Fruit fly (Drosophila melanogaster) whole organism, wandering third instar larva: ENCODE results near the gene Claspin.

ENCODE experiments used
- Abd-B ChIP-seq: fragments of >200 bp; optimal IDR thresholded peaks from 2 replicates; lab custom pipeline; 2017; ENCODE audit warnings: missing biosample characterization, missing genetic modification characterization
- CG32264 ChIP-seq: fragments of 200-800 bp; sonication (Bioruptor generic); optimal IDR thresholded peaks from 2 replicates; lab custom pipeline; 2016; ENCODE audit warnings: missing biosample characterization, missing genetic modification characterization
- CG9705 ChIP-seq: fragments of 200-800 bp; sonication (Bioruptor generic); optimal IDR thresholded peaks from 2 replicates; lab custom pipeline; 2018; ENCODE audit warnings: missing biosample characterization, mild to moderate bottlenecking, missing genetic modification characterization
- CrebA ChIP-seq: fragments of 200-800 bp; sonication (Bioruptor generic); optimal IDR thresholded peaks from 2 replicates; lab custom pipeline; 2016; ENCODE audit warnings: missing biosample characterization, mild to moderate bottlenecking, missing genetic modification characterization, borderline replicate concordance
- Dfd ChIP-seq: fragments of >200 bp; optimal IDR thresholded peaks from 2 replicates; lab custom pipeline; 2017; ENCODE audit warnings: missing biosample characterization, missing genetic modification characterization
- Dif ChIP-seq: fragments of 200-275, 200-300 bp; sonication (Bioruptor generic); optimal IDR thresholded peaks from 2 replicates; lab custom pipeline; 2018; ENCODE audit warnings: missing biosample characterization, missing genetic modification characterization; ENCODE audit not compliant: partially characterized antibody
- GATAd ChIP-seq: sonication (Bioruptor generic); optimal IDR thresholded peaks from 2 replicates; lab custom pipeline; 2016; ENCODE audit warnings: missing biosample characterization, missing genetic modification characterization
- HLH106 ChIP-seq: fragments of 200-800 bp; optimal IDR thresholded peaks from 3 replicates; lab custom pipeline; 2019; ENCODE audit warnings: missing biosample characterization, mild to moderate bottlenecking, missing genetic modification characterization, moderate library complexity
- Hnf4 ChIP-seq: fragments of 200-800 bp; sonication (Bioruptor generic); optimal IDR thresholded peaks from 2 replicates; lab custom pipeline; 2016; ENCODE audit warnings: missing biosample characterization, mild to moderate bottlenecking, missing genetic modification characterization
- Hr78 ChIP-seq: fragments of >200 bp; optimal IDR thresholded peaks from 2 replicates; lab custom pipeline; 2017; ENCODE audit warnings: missing biosample characterization, missing genetic modification characterization
- Hr83 ChIP-seq: fragments of 200-300 bp; sonication (Bioruptor generic); optimal IDR thresholded peaks from 2 replicates; lab custom pipeline; 2016; ENCODE audit warnings: missing biosample characterization, mild to moderate bottlenecking, missing genetic modification characterization, moderate library complexity; ENCODE audit not compliant: poor library complexity, severe bottlenecking
- Jra ChIP-seq: sonication (Bioruptor generic); optimal IDR thresholded peaks from 2 replicates; lab custom pipeline; 2016; ENCODE audit warnings: missing biosample characterization, missing genetic modification characterization
- Mio ChIP-seq: sonication (Bioruptor generic); optimal IDR thresholded peaks from 2 replicates; lab custom pipeline; 2016; ENCODE audit warnings: missing biosample characterization, missing genetic modification characterization
- Myc ChIP-seq: fragments of >200 bp; optimal IDR thresholded peaks from 2 replicates; lab custom pipeline; 2017
- N ChIP-seq: fragments of >200 bp; optimal IDR thresholded peaks from 2 replicates; lab custom pipeline; 2018; ENCODE audit warnings: missing biosample characterization, missing external identifiers, missing genetic modification characterization
- OdsH ChIP-seq: fragments of 200-800 bp; sonication (Bioruptor generic); optimal IDR thresholded peaks from 2 replicates; lab custom pipeline; 2016; ENCODE audit warnings: missing biosample characterization, mild to moderate bottlenecking, missing genetic modification characterization
- Rel ChIP-seq, 2 experiments: fragments of 200-800 bp; sonication (Bioruptor generic) in 1 of 2; optimal IDR thresholded peaks; 2 replicates in 1 of 2; 3 replicates in 1 of 2; lab custom pipeline; 2016 to 2019; ENCODE audit warnings: mild to moderate bottlenecking in 2 of 2, missing biosample characterization in 2 of 2, missing genetic modification characterization in 2 of 2, moderate library complexity in 1 of 2
- Sp1 ChIP-seq: fragments of 200-800 bp; sonication (Bioruptor generic); optimal IDR thresholded peaks from 3 replicates; lab custom pipeline; 2019; ENCODE audit warnings: missing biosample characterization, mild to moderate bottlenecking, missing genetic modification characterization, moderate library complexity
- Vsx2 ChIP-seq: fragments of 200-300, 225-300 bp; sonication (Bioruptor generic); optimal IDR thresholded peaks from 2 replicates; lab custom pipeline; 2018; ENCODE audit warnings: missing biosample characterization, missing genetic modification characterization; ENCODE audit not compliant: partially characterized antibody
- br ChIP-seq: fragments of 200-800 bp; sonication (Bioruptor generic); optimal IDR thresholded peaks from 2 replicates; lab custom pipeline; 2016; ENCODE audit warnings: missing biosample characterization, missing genetic modification characterization
- brk ChIP-seq: fragments of 200-800 bp; sonication (Bioruptor generic); optimal IDR thresholded peaks from 2 replicates; lab custom pipeline; 2016; ENCODE audit warnings: missing biosample characterization, mild to moderate bottlenecking, missing genetic modification characterization
- dl ChIP-seq, 2 experiments: fragments of 175-275, 200-275 bp in 1 of 2; fragments of 200-275 bp in 1 of 2; sonication (Bioruptor generic); optimal IDR thresholded peaks; lab custom pipeline; 2018; ENCODE audit warnings: mild to moderate bottlenecking in 2 of 2, missing biosample characterization in 2 of 2, missing genetic modification characterization in 2 of 2, moderate library complexity in 2 of 2; ENCODE audit not compliant: partially characterized antibody in 2 of 2, insufficient read depth in 1 of 2
- dmrt93B ChIP-seq: fragments of 200-800 bp; sonication (Bioruptor generic); optimal IDR thresholded peaks from 2 replicates; lab custom pipeline; 2018; ENCODE audit warnings: missing biosample characterization, mild to moderate bottlenecking, missing genetic modification characterization
- dsf ChIP-seq: sonication (Bioruptor generic); optimal IDR thresholded peaks from 2 replicates; lab custom pipeline; 2016; ENCODE audit warnings: missing biosample characterization, missing genetic modification characterization, borderline replicate concordance
- ey ChIP-seq: fragments of 200-800 bp; sonication (Bioruptor generic); optimal IDR thresholded peaks from 2 replicates; lab custom pipeline; 2016; ENCODE audit warnings: missing biosample characterization, missing genetic modification characterization
- foxo ChIP-seq, 2 experiments: fragments of 200-800 bp; sonication (Bioruptor generic); optimal IDR thresholded peaks; 2 replicates in 1 of 2; 3 replicates in 1 of 2; lab custom pipeline; 2016 to 2017; ENCODE audit warnings: missing biosample characterization in 2 of 2, missing genetic modification characterization in 2 of 2
- fru ChIP-seq: fragments of 200-800 bp; sonication (Bioruptor generic); optimal IDR thresholded peaks from 3 replicates; lab custom pipeline; 2016; ENCODE audit warnings: missing biosample characterization, mild to moderate bottlenecking, missing genetic modification characterization
- h ChIP-seq: fragments of 200-800 bp; sonication (Bioruptor generic); optimal IDR thresholded peaks from 3 replicates; lab custom pipeline; 2016; ENCODE audit warnings: missing biosample characterization, mild to moderate bottlenecking, missing genetic modification characterization
- jim ChIP-seq: fragments of 175-275, 200-325 bp; sonication (Bioruptor generic); optimal IDR thresholded peaks from 2 replicates; lab custom pipeline; 2016; ENCODE audit warnings: missing biosample characterization, mild to moderate bottlenecking, missing genetic modification characterization
- lola ChIP-seq: fragments of >200 bp; optimal IDR thresholded peaks from 2 replicates; lab custom pipeline; 2017; ENCODE audit warnings: missing biosample characterization, missing genetic modification characterization
- pan ChIP-seq: fragments of >200 bp; optimal IDR thresholded peaks from 2 replicates; lab custom pipeline; 2017
- psq ChIP-seq: fragments of 200-800 bp; sonication (Bioruptor generic); optimal IDR thresholded peaks from 3 replicates; lab custom pipeline; 2017; ENCODE audit warnings: missing biosample characterization, mild to moderate bottlenecking, missing genetic modification characterization, moderate library complexity
- rgr ChIP-seq: fragments of 200-800 bp; sonication (Bioruptor generic); optimal IDR thresholded peaks from 3 replicates; lab custom pipeline; 2016; ENCODE audit warnings: missing biosample characterization, mild to moderate bottlenecking, missing genetic modification characterization
- sage ChIP-seq: fragments of 200-800 bp; sonication (Bioruptor generic); optimal IDR thresholded peaks from 2 replicates; lab custom pipeline; 2016; ENCODE audit warnings: missing biosample characterization, mild to moderate bottlenecking, missing genetic modification characterization
- sv ChIP-seq: fragments of 200-800 bp; sonication (Bioruptor generic); optimal IDR thresholded peaks from 3 replicates; lab custom pipeline; 2016; ENCODE audit warnings: missing biosample characterization, missing genetic modification characterization
- tai ChIP-seq: sonication (Bioruptor generic); optimal IDR thresholded peaks from 2 replicates; lab custom pipeline; 2016; ENCODE audit warnings: missing biosample characterization, missing genetic modification characterization
- usp ChIP-seq: fragments of >200 bp; optimal IDR thresholded peaks from 2 replicates; lab custom pipeline; 2017; ENCODE audit warnings: missing biosample characterization, missing genetic modification characterization
- woc ChIP-seq: sonication (Bioruptor generic); optimal IDR thresholded peaks from 2 replicates; lab custom pipeline; 2016; ENCODE audit warnings: missing biosample characterization, mild to moderate bottlenecking, missing genetic modification characterization

Claspin gene

dm6 chr3L:4264963-4265362 lies 48.3 kb upstream of the Claspin start:
- TF ChIP-seq CrebA (no peak), psq (GFP tag; lab: Kevin White, UChicago) (no peak)

DNA sequence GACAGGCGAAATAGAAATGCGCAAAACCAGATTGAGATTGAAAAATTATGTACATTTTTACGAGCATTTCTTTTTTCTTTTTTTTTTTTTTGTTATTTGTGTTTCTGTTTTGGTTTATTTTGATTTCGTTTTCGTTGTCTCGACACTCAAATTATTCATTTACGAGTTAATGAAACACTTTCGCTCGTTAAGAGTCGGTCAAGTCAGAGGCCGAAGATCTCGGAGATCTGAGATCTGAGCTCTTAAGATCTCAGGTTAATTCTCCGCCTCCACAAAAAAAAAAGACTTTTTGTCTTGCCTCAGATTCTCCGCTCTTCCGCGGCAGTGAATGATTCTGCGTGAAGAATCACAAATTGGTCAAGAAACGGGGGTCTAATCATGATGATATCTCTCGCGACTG lies 47.4 kb upstream of the Claspin start:
- no peak for TF ChIP-seq h (GFP tag; lab: Kevin White, UChicago)
- TF ChIP-seq Mio (GFP tag; lab: Kevin White, UChicago): no peak
- no peak for TF ChIP-seq ey
- TF ChIP-seq Hr78: no peak
- TF ChIP-seq brk (GFP tag; lab: Kevin White, UChicago): no peak
- TF ChIP-seq N (GFP tag; lab: Kevin White, UChicago): no peak
- no peak for TF ChIP-seq Hr83 (GFP tag; lab: Kevin White, UChicago)
- no peak for TF ChIP-seq GATAd
- no peak for TF ChIP-seq dl (GFP tag; optimal IDR thresholded peaks at IDR 0.05; lab: Kevin White, UChicago; ENCODE audit: insufficient read depth in 1 of 2, partially characterized antibody in 2 of 2)
- no peak for TF ChIP-seq rgr (GFP tag; lab: Kevin White, UChicago)
- no peak for TF ChIP-seq sv (GFP tag; lab: Kevin White, UChicago)
- no peak for TF ChIP-seq usp (GFP tag; lab: Kevin White, UChicago)
- no peak for TF ChIP-seq CrebA
- TF ChIP-seq woc (GFP tag; lab: Kevin White, UChicago): no peak
- TF ChIP-seq br (GFP tag; lab: Kevin White, UChicago): no peak
- TF ChIP-seq sage (GFP tag; lab: Kevin White, UChicago): no peak
- TF ChIP-seq Vsx2 (GFP tag; lab: Kevin White, UChicago): no peak
- no peak for TF ChIP-seq tai (GFP tag; lab: Kevin White, UChicago)

DNA sequence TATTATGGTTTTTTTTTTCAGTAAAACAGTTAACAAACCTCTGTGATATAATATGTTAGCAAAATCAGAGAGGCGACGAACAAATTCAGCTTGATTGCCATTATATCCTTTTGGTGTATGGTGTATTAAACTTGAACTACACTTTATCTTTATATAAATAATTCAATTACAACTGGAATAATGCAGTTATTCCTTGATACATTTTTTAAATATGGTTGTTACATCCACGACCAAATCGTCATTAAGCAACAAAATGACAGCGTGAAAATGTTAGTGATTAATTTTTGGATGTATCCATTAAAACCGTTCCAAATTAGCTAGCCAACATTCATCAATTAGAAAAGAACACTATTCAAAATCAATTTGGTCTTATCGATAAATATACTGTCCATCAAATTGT lies 45.9 kb upstream of the Claspin start, which contains the start of gene CG33764:
CG33764 (minus strand) TSS at position 101 of the 400 bp plus-strand sequence.
- no peak for TF ChIP-seq jim (GFP tag; lab: Kevin White, UChicago)

DNA sequence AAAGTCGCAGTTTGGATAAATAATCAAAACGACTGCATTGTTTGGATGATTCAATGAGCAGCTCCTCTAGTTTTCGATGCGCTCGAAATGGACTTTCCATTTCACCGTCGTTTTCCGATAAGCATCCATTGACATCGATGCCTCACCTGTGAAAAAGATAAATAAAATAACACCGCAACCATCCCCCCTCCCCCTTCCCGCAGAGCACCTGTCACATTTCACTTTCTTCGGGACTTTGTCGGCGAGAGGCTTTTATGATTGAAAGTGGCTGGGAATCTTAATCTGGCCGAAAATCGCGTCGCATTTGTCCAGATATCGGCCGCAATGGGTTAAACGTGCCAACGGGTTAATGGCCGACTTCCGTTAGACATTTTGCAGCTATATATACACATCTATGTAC lies 44.1 kb upstream of the Claspin start:
- TF ChIP-seq foxo (GFP tag; optimal IDR thresholded peaks at IDR 0.05; lab: Kevin White, UChicago) (no peak), Sp1 (GFP tag; lab: Kevin White, UChicago) (no peak), GATAd (no peak), Hr83 (GFP tag; lab: Kevin White, UChicago) (no peak), ey (no peak), jim (GFP tag; lab: Kevin White, UChicago) (no peak), pan (no peak), fru (no peak), Abd-B (no peak)
- TF ChIP-seq, all 38 proteins: peak for 0

DNA sequence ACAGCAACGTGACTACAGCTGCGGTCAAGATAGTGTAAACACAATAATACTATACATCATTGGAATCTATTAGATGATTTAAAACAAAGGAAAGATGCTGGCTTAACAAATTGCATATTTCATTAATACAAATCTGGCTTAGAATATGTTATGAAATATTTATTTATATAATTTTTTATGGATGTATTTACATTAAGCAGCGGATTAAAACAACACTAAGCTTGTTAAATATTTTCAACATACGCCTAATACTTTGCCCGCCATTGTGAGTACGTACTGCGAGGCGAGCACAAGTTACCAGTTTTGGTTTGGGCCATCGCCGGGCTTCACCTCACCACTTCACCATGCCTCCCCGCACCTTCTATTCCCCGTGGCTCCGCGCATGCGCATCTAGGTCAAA lies 43.4 kb upstream of the Claspin start:
- no peak for TF ChIP-seq dl (GFP tag; optimal IDR thresholded peaks at IDR 0.05; lab: Kevin White, UChicago; ENCODE audit: insufficient read depth in 1 of 2, partially characterized antibody in 2 of 2)
- TF ChIP-seq dsf: no peak
- TF ChIP-seq lola (GFP tag; lab: Kevin White, UChicago): no peak
- TF ChIP-seq rgr (GFP tag; lab: Kevin White, UChicago): peak; percentile 79
- TF ChIP-seq foxo (GFP tag; optimal IDR thresholded peaks at IDR 0.05; lab: Kevin White, UChicago): peak in 1 of 2 experiments; percentile 86
- peak; percentile 71 for TF ChIP-seq fru
- no peak for TF ChIP-seq Abd-B
- TF ChIP-seq Vsx2 (GFP tag; lab: Kevin White, UChicago): no peak
- TF ChIP-seq usp (GFP tag; lab: Kevin White, UChicago): no peak
- no peak for TF ChIP-seq GATAd
- TF ChIP-seq N (GFP tag; lab: Kevin White, UChicago): no peak
- TF ChIP-seq Hnf4 (GFP tag; lab: Kevin White, UChicago): peak; percentile 52
- TF ChIP-seq Mio (GFP tag; lab: Kevin White, UChicago): no peak
- TF ChIP-seq woc (GFP tag; lab: Kevin White, UChicago): peak; percentile 53
- peak; percentile 47 for TF ChIP-seq sage (GFP tag; lab: Kevin White, UChicago)
- peak; percentile 56 for TF ChIP-seq br (GFP tag; lab: Kevin White, UChicago)
- peak; percentile 55 for TF ChIP-seq brk (GFP tag; lab: Kevin White, UChicago)
- TF ChIP-seq tai (GFP tag; lab: Kevin White, UChicago): no peak
- peak; percentile 75 for TF ChIP-seq dmrt93B (GFP tag; lab: Kevin White, UChicago)
- TF ChIP-seq Jra: no peak
- TF ChIP-seq CG9705: peak; percentile 61
- TF ChIP-seq Dif (GFP tag; lab: Kevin White, UChicago): no peak
- no peak for TF ChIP-seq Myc (lab: Kevin White, UChicago)
- peak; percentile 55 for TF ChIP-seq ey
- TF ChIP-seq CG32264 (GFP tag; lab: Kevin White, UChicago): no peak
- peak; percentile 50 for TF ChIP-seq Rel (GFP tag; optimal IDR thresholded peaks at IDR 0.05; lab: Kevin White, UChicago)
- peak; percentile 63 for TF ChIP-seq Rel (tag; optimal IDR thresholded peaks at IDR 0.05; lab: Kevin White, UChicago)
- peak; percentile 3 for TF ChIP-seq sv (GFP tag; lab: Kevin White, UChicago)
- TF ChIP-seq HLH106: peak; percentile 90
- TF ChIP-seq OdsH (GFP tag; lab: Kevin White, UChicago): peak; percentile 86
- TF ChIP-seq jim (GFP tag; lab: Kevin White, UChicago): no peak
- no peak for TF ChIP-seq Dfd (GFP tag; lab: Kevin White, UChicago)
- TF ChIP-seq Hr83 (GFP tag; lab: Kevin White, UChicago): no peak
- no peak for TF ChIP-seq CrebA
- TF ChIP-seq Hr78: no peak
- peak; percentile 90 for TF ChIP-seq Sp1 (GFP tag; lab: Kevin White, UChicago)
- peak; percentile 83 for TF ChIP-seq h (GFP tag; lab: Kevin White, UChicago)
